Worm (Caenorhabditis elegans) whole organism, L3 larva: ENCODE measurements around the gene Y82E9BL.19.

ENCODE experiments used
- ZK546.5 ChIP-seq: sonication (generic microtip); optimal IDR thresholded peaks from 2 replicates; lab custom pipeline; 2017; ENCODE audit warnings: missing biosample characterization, missing genetic modification characterization
- lin-39 ChIP-seq: fragments of 150-350 bp; optimal IDR thresholded peaks from 2 replicates; lab custom pipeline; 2018; ENCODE audit warnings: missing biosample characterization, missing genetic modification reagents, missing genetic modification characterization
- nhr-12 ChIP-seq: fragments of 150-350 bp; optimal IDR thresholded peaks from 2 replicates; lab custom pipeline; 2014; ENCODE audit warnings: missing biosample characterization, missing genetic modification characterization
- snpc-4 ChIP-seq: fragments of 150-350 bp; optimal IDR thresholded peaks from 2 replicates; lab custom pipeline; 2014; ENCODE audit warnings: missing biosample characterization, missing genetic modification characterization

- TF ChIP-seq snpc-4 (tag; lab: Kevin White, UChicago) (no peak), lin-39 (tag; lab: Kevin White, UChicago) (no peak), ZK546.5 (tag; lab: Kevin White, UChicago) (no peak), nhr-12 (tag; lab: Kevin White, UChicago) (no peak)
Observed at ce11 chrIII:1342919-1343419, 11.2 kb downstream of the Y82E9BL.19 start, which contains the start of gene fbxa-27.
